Worm (Caenorhabditis elegans): ENCODE measurements around the gene C31A11.13.
A peak's percentile ranks its signal among the peaks of the same experiment; 100 is the strongest.
"Not testable (repeated sequence)": the region's sequence is repeated elsewhere in the genome, so short reads cannot be mapped to it uniquely, and the experiment has no call there.

C31A11.13 gene

DNA sequence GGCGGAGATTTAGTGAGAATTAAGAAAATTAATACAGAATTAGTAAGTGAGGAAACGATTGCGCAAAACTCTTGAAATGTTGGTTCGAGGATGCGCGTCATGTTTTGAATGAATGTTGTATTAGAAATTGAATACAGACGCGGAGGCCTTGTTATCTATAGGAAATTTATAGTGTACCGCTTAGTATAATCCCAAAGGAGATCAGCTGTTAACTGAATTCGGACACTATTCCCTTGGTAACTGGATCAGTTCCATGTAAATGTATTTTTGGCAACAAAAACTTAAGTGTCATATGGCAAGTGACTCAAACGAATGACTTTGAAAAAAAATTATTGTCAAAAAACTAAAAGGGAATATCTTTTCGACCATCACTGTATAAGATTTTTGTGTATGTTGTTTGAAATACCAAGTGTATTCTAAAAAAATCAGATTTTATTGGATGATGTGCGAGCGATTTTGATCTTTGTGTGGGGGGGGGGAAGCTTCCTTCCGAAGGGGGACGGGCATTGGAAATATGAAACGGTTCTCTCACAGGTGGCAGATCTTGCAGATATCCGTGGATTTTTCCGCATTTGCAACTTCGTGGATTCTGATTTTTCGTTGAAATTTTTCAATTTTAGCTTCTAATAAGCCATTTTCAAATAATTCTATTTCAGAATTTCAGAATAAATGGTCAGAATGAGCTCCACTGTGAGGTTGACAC, 44.2 kb upstream of the C31A11.13 start, which contains the start of the genes W08G11.5 and W08G11.1:
Gene W08G11.5 (minus strand): TSS at position 101 of the 703 bp plus-strand sequence.
Gene W08G11.1 (plus strand): TSS at position 653 of the 703 bp plus-strand sequence.
- TF ChIP-seq nhr-11 (tag; optimal IDR thresholded peaks at IDR 0.05) (no peak), ttx-3 (tag; optimal IDR thresholded peaks at IDR 0.05) (no peak), syd-9 (tag; optimal IDR thresholded peaks at IDR 0.05) (no peak), mec-3 (tag; optimal IDR thresholded peaks at IDR 0.05; ENCODE audit: borderline replicate concordance) (no peak), ceh-24 (tag; optimal IDR thresholded peaks at IDR 0.05) (no peak), pat-9 (tag; optimal IDR thresholded peaks at IDR 0.05) (no peak), pqm-1 (tag; optimal IDR thresholded peaks at IDR 0.05) (no peak), F13H6.1 (tag; optimal IDR thresholded peaks at IDR 0.05) (no peak), T23F11.4 (GFP tag; optimal IDR thresholded peaks at IDR 0.05) (no peak), C38D4.7 (GFP tag; optimal IDR thresholded peaks at IDR 0.05) (no peak), elt-2 (tag; optimal IDR thresholded peaks at IDR 0.05) (no peak), ceh-45 (GFP tag; IDR thresholded peaks at IDR 0.05) (no peak), fkh-6 (tag; optimal IDR thresholded peaks at IDR 0.05) (no peak)

ce11 chrV:16342258-16342618, 39.9 kb upstream of the C31A11.13 start, which contains the start of gene nhr-193:
Gene nhr-193, plus strand, starts transcription at chrV:16342308.
- TF ChIP-seq ama-1 (optimal IDR thresholded peaks at IDR 0.05): no peak
- peak; percentile 22 for TF ChIP-seq elt-2 (tag; optimal IDR thresholded peaks at IDR 0.05)

DNA sequence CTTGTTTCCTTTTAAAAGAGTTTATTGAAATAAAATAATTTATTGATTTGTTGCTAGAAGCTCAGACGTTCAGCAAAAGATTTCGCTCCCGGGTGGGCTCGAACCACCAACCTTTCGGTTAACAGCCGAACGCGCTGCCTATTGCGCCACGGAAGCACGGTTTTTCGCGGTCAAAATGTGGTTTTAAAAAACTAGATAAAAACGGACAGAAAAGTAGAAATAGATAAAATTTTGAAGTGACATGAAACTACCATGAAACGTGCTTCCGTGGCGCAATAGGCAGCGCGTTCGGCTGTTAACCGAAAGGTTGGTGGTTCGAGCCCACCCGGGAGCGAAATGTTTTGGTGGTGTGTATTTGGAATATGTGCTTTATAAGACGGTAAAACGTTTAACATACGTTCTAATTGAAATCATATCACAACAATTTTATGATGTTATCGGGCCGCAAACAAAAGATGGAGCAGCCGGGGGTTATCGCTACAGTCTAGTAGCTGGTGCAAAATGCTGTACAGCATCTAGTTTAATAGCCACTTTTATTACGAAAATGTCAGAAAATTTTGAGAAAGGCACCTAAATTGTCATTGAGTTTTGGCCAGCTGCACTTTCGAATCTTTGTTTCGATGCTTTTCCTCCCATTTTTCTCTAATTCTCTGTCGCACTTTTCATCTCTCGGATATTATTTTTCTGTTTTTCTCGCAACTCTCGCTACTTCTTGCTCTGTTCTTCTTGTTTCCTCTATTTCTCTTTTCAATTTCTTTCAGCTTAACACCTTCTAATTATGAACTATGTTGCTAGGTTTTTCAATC, 36.1 kb upstream of the C31A11.13 start, which contains the start of gene slc-9B.2:
Gene slc-9B.2 (plus strand): TSS at position 756 of the 806 bp plus-strand sequence.
- TF ChIP-seq lim-6, fax-1, ahr-1 (tag; optimal IDR thresholded peaks at IDR 0.05): not testable (repeated sequence)

DNA sequence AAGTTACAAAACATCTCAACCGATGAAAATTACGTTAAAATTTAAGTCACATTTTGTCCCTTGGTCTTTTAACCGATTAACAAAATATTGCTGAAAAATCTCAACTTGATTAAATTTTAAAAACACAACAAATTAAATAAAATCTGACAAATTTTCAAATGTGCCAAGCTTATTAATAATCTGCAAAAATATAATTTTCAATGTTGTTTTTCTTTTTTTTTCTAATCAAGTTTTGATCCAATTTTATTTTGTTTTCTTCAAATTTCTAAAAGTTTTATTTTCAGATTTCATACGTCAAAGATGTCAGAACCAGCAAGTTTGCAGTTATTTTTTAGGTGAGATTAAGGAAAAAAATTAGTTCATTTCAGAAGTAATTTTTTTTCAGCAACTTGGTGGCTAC, 34.0 kb upstream of the C31A11.13 start, which contains the start of gene srw-87:
Gene srw-87 (plus strand): TSS at position 301 of the 400 bp plus-strand sequence.
- TF ChIP-seq T23F11.4 (GFP tag; optimal IDR thresholded peaks at IDR 0.05) (no peak), ceh-24 (tag; optimal IDR thresholded peaks at IDR 0.05) (no peak), madf-2 (tag; optimal IDR thresholded peaks at IDR 0.05) (no peak), ref-2 (tag; optimal IDR thresholded peaks at IDR 0.05) (no peak), sox-4 (tag; optimal IDR thresholded peaks at IDR 0.05) (no peak), nhr-232 (tag; optimal IDR thresholded peaks at IDR 0.05) (no peak), F13H6.1 (tag; optimal IDR thresholded peaks at IDR 0.05) (no peak)

ce11 chrV:16333412-16333811, 31.1 kb upstream of the C31A11.13 start, which contains the start of gene srh-167:
Gene srh-167, plus strand, starts transcription at chrV:16333712.
- no peak for TF ChIP-seq pha-2 (tag; optimal IDR thresholded peaks at IDR 0.05)
- TF ChIP-seq elt-4 (tag; optimal IDR thresholded peaks at IDR 0.05): no peak
- TF ChIP-seq nhr-232 (tag; optimal IDR thresholded peaks at IDR 0.05): no peak
- TF ChIP-seq lim-6 (tag; optimal IDR thresholded peaks at IDR 0.05): no peak
- TF ChIP-seq sox-4 (tag; optimal IDR thresholded peaks at IDR 0.05): no peak
- TF ChIP-seq tbx-7 (tag; optimal IDR thresholded peaks at IDR 0.05): no peak
- TF ChIP-seq nfya-1 (tag; optimal IDR thresholded peaks at IDR 0.05): no peak
- no peak for TF ChIP-seq fkh-6 (tag; optimal IDR thresholded peaks at IDR 0.05)
- TF ChIP-seq ceh-48 (tag; optimal IDR thresholded peaks at IDR 0.05): no peak
- TF ChIP-seq tbx-2 (tag; optimal IDR thresholded peaks at IDR 0.05): no peak
- TF ChIP-seq eyg-1 (tag; optimal IDR thresholded peaks at IDR 0.05): no peak
- TF ChIP-seq Y22D7AL.16 (tag; optimal IDR thresholded peaks at IDR 0.05): no peak
- TF ChIP-seq sdc-2 (tag; optimal IDR thresholded peaks at IDR 0.05): no peak
- TF ChIP-seq mec-3 (tag; optimal IDR thresholded peaks at IDR 0.05; ENCODE audit: borderline replicate concordance): no peak
- no peak for TF ChIP-seq ztf-16 (tag; optimal IDR thresholded peaks at IDR 0.05)
- no peak for TF ChIP-seq syd-9 (tag; optimal IDR thresholded peaks at IDR 0.05)
- TF ChIP-seq ceh-9 (tag; optimal IDR thresholded peaks at IDR 0.05): no peak
- TF ChIP-seq hlh-30 (tag; optimal IDR thresholded peaks at IDR 0.05; ENCODE audit: insufficient read depth): no peak
- no peak for TF ChIP-seq pat-9 (tag; optimal IDR thresholded peaks at IDR 0.05)
